Worm (Caenorhabditis elegans) whole organism, L2 larva: ENCODE results near the gene npr-27.

Experiments
- aly-2 ChIP-seq: fragments of 150-350 bp; optimal IDR thresholded peaks from 2 replicates; lab custom pipeline; 2014; ENCODE audit warnings: missing biosample characterization, missing genetic modification characterization
- dmd-4 ChIP-seq: sonication (generic microtip); optimal IDR thresholded peaks from 2 replicates; lab custom pipeline; 2017; ENCODE audit warnings: missing biosample characterization, missing genetic modification characterization
- elt-3 ChIP-seq: sonication (generic microtip); optimal IDR thresholded peaks from 2 replicates; lab custom pipeline; 2017; ENCODE audit warnings: missing biosample characterization, missing genetic modification characterization
- fos-1 ChIP-seq: fragments of 150-350 bp; optimal IDR thresholded peaks from 2 replicates; lab custom pipeline; 2014; ENCODE audit warnings: missing biosample characterization, missing genetic modification characterization
- lsy-2 ChIP-seq, 2 experiments: fragments of 150-350 bp in 1 of 2; sonication (generic microtip) in 1 of 2; optimal IDR thresholded peaks; 2 replicates each; lab custom pipeline; 2014 to 2017; ENCODE audit warnings: missing biosample characterization in 2 of 2, missing genetic modification characterization in 2 of 2
- mdl-1 ChIP-seq, 2 experiments: fragments of 150-350 bp in 1 of 2; sonication (generic microtip) in 1 of 2; optimal IDR thresholded peaks; 2 replicates each; lab custom pipeline; 2017; ENCODE audit warnings: missing biosample characterization in 2 of 2, missing genetic modification characterization in 2 of 2
- nhr-10 ChIP-seq: sonication (generic microtip); optimal IDR thresholded peaks from 2 replicates; lab custom pipeline; 2017; ENCODE audit warnings: missing biosample characterization, missing genetic modification characterization
- nhr-77 ChIP-seq: fragments of 150-350 bp; optimal IDR thresholded peaks from 2 replicates; lab custom pipeline; 2014; ENCODE audit warnings: missing biosample characterization, missing genetic modification characterization
- unc-39 ChIP-seq: fragments of 150-350 bp; optimal IDR thresholded peaks from 2 replicates; lab custom pipeline; 2014; ENCODE audit warnings: missing biosample characterization, missing genetic modification characterization
- unc-62 ChIP-seq: fragments of 150-350 bp; optimal IDR thresholded peaks from 2 replicates; lab custom pipeline; 2014; ENCODE audit warnings: missing biosample characterization, missing genetic modification reagents, missing genetic modification characterization

ce11 chrIV:7324913-7325312 is 19.5 kb downstream of the npr-27 start:
- no peak for TF ChIP-seq mdl-1 (tag; optimal IDR thresholded peaks at IDR 0.05; lab: Kevin White, UChicago)
- no peak for TF ChIP-seq fos-1 (tag; lab: Kevin White, UChicago)
- TF ChIP-seq unc-39 = no peak
- TF ChIP-seq lsy-2 (tag; optimal IDR thresholded peaks at IDR 0.05; lab: Kevin White, UChicago) = no peak
- TF ChIP-seq elt-3 (tag; lab: Kevin White, UChicago) = no peak
- TF ChIP-seq unc-62 (GFP tag; lab: Kevin White, UChicago) = no peak
- no peak for TF ChIP-seq nhr-77 (tag; lab: Kevin White, UChicago)
- TF ChIP-seq aly-2 (tag; lab: Kevin White, UChicago) = no peak
- no peak for TF ChIP-seq dmd-4
- no peak for TF ChIP-seq nhr-10
